Fruit fly (Drosophila melanogaster): ENCODE data around the gene CG3566.

DNA sequence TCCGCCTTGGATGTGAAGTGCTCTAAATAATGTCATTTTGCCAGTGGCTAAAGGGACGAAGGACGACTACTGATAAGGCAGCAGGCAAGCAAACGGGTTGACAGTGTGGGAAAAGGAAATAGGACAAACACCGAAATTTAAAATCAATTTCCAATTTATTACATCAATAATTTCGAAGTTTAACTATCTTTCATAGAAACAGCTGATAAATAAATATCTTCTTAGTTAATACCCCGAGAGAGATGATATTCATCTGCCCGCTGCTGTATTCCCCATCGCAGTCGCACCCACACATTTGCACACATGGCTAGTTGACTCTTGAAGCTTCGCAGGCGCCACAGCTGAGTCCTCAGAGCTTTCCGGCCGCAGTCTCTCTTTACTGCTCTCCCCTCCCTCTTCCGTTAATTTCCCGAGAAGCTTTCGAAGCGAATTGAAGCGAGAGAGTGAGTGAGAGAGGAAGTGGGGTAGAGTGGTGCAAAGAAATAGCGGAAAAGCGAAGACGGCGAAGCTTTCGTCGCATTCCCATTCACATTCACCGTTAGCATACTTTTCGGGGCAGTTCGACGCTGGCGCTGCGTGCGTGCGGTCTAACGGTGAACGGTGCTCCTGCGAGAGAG lies 40.4 kb upstream of the CG3566 start:
- TF ChIP-seq CG8478 (optimal IDR thresholded peaks at IDR 0.05), result no peak
- TF ChIP-seq CTCF (optimal IDR thresholded peaks at IDR 0.05), result no peak
